Fruit fly (Drosophila melanogaster) whole organism, embryonic: Measurements from ENCODE around the gene CG3040.

Experiments
- Bteb2 ChIP-seq: fragments of 200-800 bp; sonication (Bioruptor generic); optimal IDR thresholded peaks from 2 replicates; lab custom pipeline; 2016; ENCODE audit warnings: missing biosample characterization, missing genetic modification characterization
- CG10979 ChIP-seq: fragments of 200-800 bp; sonication (Bioruptor generic); optimal IDR thresholded peaks from 2 replicates; lab custom pipeline; 2018; ENCODE audit warnings: missing biosample characterization, mild to moderate bottlenecking, missing genetic modification characterization, moderate library complexity
- CG1233 ChIP-seq: fragments of 200-800 bp; sonication (Bioruptor generic); optimal IDR thresholded peaks from 4 replicates; lab custom pipeline; 2018; ENCODE audit warnings: missing biosample characterization, mild to moderate bottlenecking, missing genetic modification characterization
- CG1529 ChIP-seq: fragments of 200-800 bp; sonication (Bioruptor generic); optimal IDR thresholded peaks from 3 replicates; lab custom pipeline; 2018; ENCODE audit warnings: missing biosample characterization, missing genetic modification characterization
- CG15479 ChIP-seq: fragments of 200-800 bp; sonication (Bioruptor generic); optimal IDR thresholded peaks from 3 replicates; lab custom pipeline; 2019; ENCODE audit warnings: missing biosample characterization, mild to moderate bottlenecking, missing genetic modification characterization, moderate library complexity
- CG15696 ChIP-seq: fragments of 200-800 bp; sonication (Bioruptor generic); optimal IDR thresholded peaks from 2 replicates; lab custom pipeline; 2019; ENCODE audit warnings: missing biosample characterization, mild to moderate bottlenecking, missing genetic modification characterization, moderate library complexity
- CG1603 ChIP-seq: fragments of 200-800 bp; sonication (Bioruptor generic); optimal IDR thresholded peaks from 2 replicates; lab custom pipeline; 2019; ENCODE audit warnings: missing biosample characterization, mild to moderate bottlenecking, missing genetic modification characterization, moderate library complexity
- CG3065 ChIP-seq: fragments of 200-800 bp; sonication (Bioruptor generic); optimal IDR thresholded peaks from 2 replicates; lab custom pipeline; 2016; ENCODE audit warnings: missing biosample characterization, missing genetic modification characterization
- CG3163 ChIP-seq: fragments of 200-800 bp; sonication (Bioruptor generic); optimal IDR thresholded peaks from 3 replicates; lab custom pipeline; 2016; ENCODE audit warnings: missing biosample characterization, missing genetic modification characterization
- CG32532 ChIP-seq: fragments of 200-800 bp; sonication (Bioruptor generic); IDR thresholded peaks from 2 replicates; pipeline ENCODE4 v1.3.6; 2022; ENCODE audit warnings: missing biosample characterization, missing genetic modification characterization
- CG4328 ChIP-seq: fragments of 200-800 bp; sonication (Bioruptor generic); optimal IDR thresholded peaks from 3 replicates; lab custom pipeline; 2017; ENCODE audit warnings: missing biosample characterization, missing genetic modification reagents, missing genetic modification characterization
- CG4360 ChIP-seq: fragments of 200-800 bp; sonication (Bioruptor generic); IDR thresholded peaks from 2 replicates; pipeline ENCODE4 v1.3.6; 2022; ENCODE audit warnings: missing biosample characterization, missing genetic modification characterization
- CG4820 ChIP-seq: fragments of 200-800 bp; sonication (Bioruptor generic); optimal IDR thresholded peaks from 3 replicates; lab custom pipeline; 2016; ENCODE audit warnings: missing biosample characterization, missing genetic modification characterization
- CG5245 ChIP-seq: fragments of 200-800 bp; sonication (Bioruptor generic); optimal IDR thresholded peaks from 3 replicates; lab custom pipeline; 2016; ENCODE audit warnings: missing biosample characterization, missing genetic modification characterization
- CG7357 ChIP-seq: fragments of 200-800 bp; sonication (Bioruptor generic); IDR thresholded peaks from 3 replicates; pipeline ENCODE4 v1.3.6; 2022; ENCODE audit warnings: missing biosample characterization, missing genetic modification characterization
- CG8089 ChIP-seq: fragments of 200-800 bp; sonication (Bioruptor generic); optimal IDR thresholded peaks from 3 replicates; lab custom pipeline; 2016; ENCODE audit warnings: missing biosample characterization, missing genetic modification characterization
- CG8290 ChIP-seq, 3 experiments: fragments of 200-800 bp; sonication (Bioruptor generic); optimal IDR thresholded peaks; 2 replicates each; lab custom pipeline; 2016 to 2019; ENCODE audit warnings: missing biosample characterization in 3 of 3, missing genetic modification characterization in 3 of 3, mild to moderate bottlenecking in 2 of 3, moderate library complexity in 1 of 3
- CG8924 ChIP-seq: fragments of 200-800 bp; optimal IDR thresholded peaks from 3 replicates; lab custom pipeline; 2019; ENCODE audit warnings: missing biosample characterization, mild to moderate bottlenecking, missing genetic modification characterization, moderate library complexity
- CG9817 ChIP-seq: fragments of 200-800 bp; sonication (Bioruptor generic); optimal IDR thresholded peaks from 2 replicates; lab custom pipeline; 2018; ENCODE audit warnings: missing biosample characterization, mild to moderate bottlenecking, missing genetic modification characterization, moderate library complexity
- CG9876 ChIP-seq: fragments of 200-800 bp; sonication (Bioruptor generic); optimal IDR thresholded peaks from 2 replicates; lab custom pipeline; 2016; ENCODE audit warnings: missing biosample characterization, missing genetic modification characterization
- D19B ChIP-seq: fragments of 200-800 bp; sonication (Bioruptor generic); optimal IDR thresholded peaks from 2 replicates; lab custom pipeline; 2017; ENCODE audit warnings: missing biosample characterization, mild to moderate bottlenecking, missing genetic modification characterization
- Dek ChIP-seq: fragments of 200-800 bp; sonication (Bioruptor generic); optimal IDR thresholded peaks from 3 replicates; lab custom pipeline; 2019; ENCODE audit warnings: missing biosample characterization, mild to moderate bottlenecking, missing genetic modification characterization, moderate library complexity
- ERR ChIP-seq: fragments of 200-800 bp; sonication (Bioruptor generic); optimal IDR thresholded peaks from 2 replicates; lab custom pipeline; 2016; ENCODE audit warnings: missing biosample characterization, missing genetic modification characterization
- Fer1 ChIP-seq: fragments of 200-800 bp; sonication (Bioruptor generic); optimal IDR thresholded peaks from 2 replicates; lab custom pipeline; 2017; ENCODE audit warnings: missing biosample characterization, mild to moderate bottlenecking, missing genetic modification characterization
- HLHmδ ChIP-seq: fragments of 200-800 bp; sonication (Bioruptor generic); optimal IDR thresholded peaks from 2 replicates; lab custom pipeline; 2018; ENCODE audit warnings: missing biosample characterization, mild to moderate bottlenecking, missing genetic modification characterization, moderate library complexity
- Hr3 ChIP-seq: fragments of 200-800 bp; sonication (Bioruptor generic); optimal IDR thresholded peaks from 3 replicates; lab custom pipeline; 2016; ENCODE audit warnings: missing biosample characterization, missing genetic modification characterization
- Meics ChIP-seq: fragments of 200-800 bp; sonication (Bioruptor generic); optimal IDR thresholded peaks from 2 replicates; lab custom pipeline; 2017; ENCODE audit warnings: missing biosample characterization, mild to moderate bottlenecking, missing genetic modification characterization
- Mes4 ChIP-seq: fragments of 200-800 bp; sonication (Bioruptor generic); optimal IDR thresholded peaks from 2 replicates; lab custom pipeline; 2016; ENCODE audit warnings: missing biosample characterization, missing genetic modification characterization
- Xrp1 ChIP-seq: fragments of 200-800 bp; sonication (Bioruptor generic); IDR thresholded peaks from 2 replicates; pipeline ENCODE4 v1.3.6; 2022; ENCODE audit warnings: missing biosample characterization, missing genetic modification characterization
- aop ChIP-seq: fragments of 200-800 bp; sonication (Bioruptor generic); IDR thresholded peaks from 2 replicates; pipeline ENCODE4 v1.3.6; 2022; ENCODE audit warnings: missing biosample characterization, missing genetic modification characterization
- ash1 ChIP-seq: fragments of 200-800 bp; sonication (Bioruptor generic); optimal IDR thresholded peaks from 2 replicates; lab custom pipeline; 2018; ENCODE audit warnings: missing biosample characterization, mild to moderate bottlenecking, missing genetic modification characterization
- croc ChIP-seq: fragments of 200-800 bp; sonication (Bioruptor generic); conservative IDR thresholded peaks from 3 replicates; pipeline ENCODE4 v1.3.6; 2022; ENCODE audit warnings: missing biosample characterization, missing genetic modification characterization
- cwo ChIP-seq: fragments of 200-800 bp; sonication (Bioruptor generic); optimal IDR thresholded peaks from 3 replicates; lab custom pipeline; 2017; ENCODE audit warnings: missing biosample characterization, missing genetic modification characterization, mild to moderate bottlenecking, moderate library complexity, missing genetic modification reagents
- dimm ChIP-seq: fragments of 200-800 bp; sonication (Bioruptor generic); IDR thresholded peaks from 2 replicates; pipeline ENCODE4 v1.3.6; 2022; ENCODE audit warnings: missing biosample characterization, missing genetic modification characterization
- eve ChIP-seq, 2 experiments: fragments of >200 bp; optimal IDR thresholded peaks; 2 replicates each; lab custom pipeline; 2017; ENCODE audit warnings: missing biosample characterization in 2 of 2, missing genetic modification characterization in 2 of 2
- fd96Cb ChIP-seq: fragments of 200-800 bp; sonication (Bioruptor generic); optimal IDR thresholded peaks from 2 replicates; lab custom pipeline; 2018; ENCODE audit warnings: missing biosample characterization, mild to moderate bottlenecking, missing genetic modification characterization, moderate library complexity
- gce ChIP-seq: fragments of 200-800 bp; sonication (Bioruptor generic); IDR thresholded peaks from 3 replicates; pipeline ENCODE4 v1.3.6; 2022; ENCODE audit warnings: missing biosample characterization, missing genetic modification characterization
- gcm2 ChIP-seq: fragments of 200-800 bp; sonication (Bioruptor generic); optimal IDR thresholded peaks from 2 replicates; lab custom pipeline; 2016; ENCODE audit warnings: missing biosample characterization, missing genetic modification characterization
- grn ChIP-seq: fragments of 200-800 bp; sonication (Bioruptor generic); optimal IDR thresholded peaks from 3 replicates; lab custom pipeline; 2017; ENCODE audit warnings: missing biosample characterization, missing genetic modification characterization
- jing ChIP-seq: fragments of 200-800 bp; sonication (Bioruptor generic); optimal IDR thresholded peaks from 2 replicates; lab custom pipeline; 2018; ENCODE audit warnings: missing biosample characterization, mild to moderate bottlenecking, missing genetic modification characterization
- nerfin-1 ChIP-seq: fragments of 200-800 bp; sonication (Bioruptor generic); optimal IDR thresholded peaks from 3 replicates; lab custom pipeline; 2019; ENCODE audit warnings: missing biosample characterization, mild to moderate bottlenecking, missing genetic modification characterization, moderate library complexity
- onecut ChIP-seq: fragments of 200-800 bp; sonication (Bioruptor generic); IDR thresholded peaks from 2 replicates; pipeline ENCODE4 v1.3.6; 2022; ENCODE audit warnings: missing biosample characterization, missing genetic modification characterization
- peb ChIP-seq: fragments of 200-800 bp; sonication (Bioruptor generic); IDR thresholded peaks from 2 replicates; pipeline ENCODE4 v1.3.6; 2022; ENCODE audit warnings: missing biosample characterization, missing genetic modification characterization
- prd ChIP-seq, 3 experiments: fragments of >200 bp in 2 of 3; fragments of 200-800 bp in 1 of 3; sonication (Bioruptor generic) in 1 of 3; optimal IDR thresholded peaks in 2 of 3; IDR thresholded peaks in 1 of 3; 2 replicates in 2 of 3; 3 replicates in 1 of 3; pipeline versions ENCODE4 v1.3.6 to Lab custom; 2017 to 2022; ENCODE audit warnings: missing biosample characterization in 1 of 3, missing genetic modification characterization in 1 of 3
- sd ChIP-seq: fragments of 200-800 bp; sonication (Bioruptor generic); optimal IDR thresholded peaks from 3 replicates; lab custom pipeline; 2018; ENCODE audit warnings: missing biosample characterization, mild to moderate bottlenecking, missing genetic modification characterization, moderate library complexity
- sens-2 ChIP-seq: fragments of 200-800 bp; sonication (Bioruptor generic); IDR thresholded peaks from 2 replicates; pipeline ENCODE4 v1.3.6; 2022; ENCODE audit warnings: missing biosample characterization, missing genetic modification characterization
- toy ChIP-seq: fragments of 200-800 bp; sonication (Bioruptor generic); IDR thresholded peaks from 2 replicates; pipeline ENCODE4 v1.3.6; 2022; ENCODE audit warnings: missing biosample characterization, missing genetic modification characterization
- zen ChIP-seq: fragments of 200-800 bp; sonication (Bioruptor generic); optimal IDR thresholded peaks from 3 replicates; lab custom pipeline; 2018; ENCODE audit warnings: missing biosample characterization, mild to moderate bottlenecking, missing genetic modification characterization, moderate library complexity

CG3040 gene

dm6 chrX:7013320-7014214 lies 40.4 kb upstream of the CG3040 start, which contains the start of the genes CG3032 and CG4593 (continued):
- TF ChIP-seq CG3163 (GFP tag; lab: Kevin White, UChicago) (peak; percentile 40), CG9876 (GFP tag; lab: Kevin White, UChicago) (no peak), Bteb2 (GFP tag; lab: Kevin White, UChicago) (peak; percentile 72), CG1233 (peak; percentile 64), CG1603 (peak; percentile 83), D19B (GFP tag; lab: Kevin White, UChicago) (peak; percentile 58), sd (peak; percentile 94), peb (GFP tag; lab: Robert Waterston, UW) (peak; percentile 67), ERR (GFP tag; lab: Kevin White, UChicago) (peak; percentile 8), CG15696 (peak; percentile 37), CG15479 (GFP tag; lab: Kevin White, UChicago) (no peak), CG7357 (GFP tag; lab: Robert Waterston, UW) (peak; percentile 79; the same call in 1 of the 3 replicates), CG32532 (GFP tag; lab: Robert Waterston, UW) (peak; percentile 92), ash1 (no peak), zen (tag; lab: Kevin White, UChicago) (peak; percentile 69), CG4360 (GFP tag; lab: Robert Waterston, UW) (no peak), aop (no peak), jing (GFP tag; lab: Kevin White, UChicago) (peak; percentile 38), CG10979 (tag; lab: Kevin White, UChicago) (peak; percentile 60), gce (peak; percentile 79; the same call in 2 of the 3 replicates), eve (GFP tag; optimal IDR thresholded peaks at IDR 0.05; lab: Kevin White, UChicago) (no peak), prd (optimal IDR thresholded peaks at IDR 0.05; lab: Kevin White, UChicago) (no peak), prd (GFP tag; IDR thresholded peaks at IDR 0.05; lab: Robert Waterston, UW) (peak; percentile 94), CG1529 (GFP tag; lab: Kevin White, UChicago) (peak; percentile 60), CG4820 (GFP tag; lab: Kevin White, UChicago) (peak; percentile 57), Xrp1 (GFP tag; lab: Robert Waterston, UW) (peak; percentile 87), Mes4 (peak; percentile 25), nerfin-1 (tag; lab: Kevin White, UChicago) (peak; percentile 55), Meics (GFP tag; lab: Kevin White, UChicago) (peak; percentile 82), croc (GFP tag; lab: Robert Waterston, UW) (peak; percentile 61), HLHmδ (GFP tag; lab: Kevin White, UChicago) (no peak), Hr3 (GFP tag; lab: Kevin White, UChicago) (peak; percentile 77), cwo (GFP tag; lab: Kevin White, UChicago) (peak; percentile 56), toy (no peak), CG3065 (GFP tag; lab: Kevin White, UChicago) (no peak), CG8290 (GFP tag; optimal IDR thresholded peaks at IDR 0.05; lab: Kevin White, UChicago) (peak; percentile 41), CG8290 (tag; optimal IDR thresholded peaks at IDR 0.05; lab: Kevin White, UChicago) (peak in 1 of 2 experiments; percentile 82), sens-2 (GFP tag; lab: Robert Waterston, UW) (peak; percentile 63), CG5245 (GFP tag; lab: Kevin White, UChicago) (peak; percentile 56), CG9817 (tag; lab: Kevin White, UChicago) (peak; percentile 81), Dek (tag; lab: Kevin White, UChicago) (peak; percentile 84), grn (no peak), Fer1 (peak; percentile 65), CG8924 (peak; percentile 77), gcm2 (peak; percentile 54), onecut (peak; percentile 19; the same call in 1 of the 2 replicates), dimm (GFP tag; lab: Robert Waterston, UW) (peak; percentile 68), fd96Cb (tag; lab: Kevin White, UChicago) (peak; percentile 77), CG8089 (GFP tag; lab: Kevin White, UChicago) (peak; percentile 14), CG4328 (GFP tag; lab: Kevin White, UChicago) (no peak)
